Worm (Caenorhabditis elegans) whole organism, early embryonic: ENCODE measurements around the gene C49C3.6.

ENCODE experiments used
- B0310.2 ChIP-seq: sonication (generic microtip); optimal IDR thresholded peaks from 2 replicates; lab custom pipeline; 2016; ENCODE audit warnings: mild to moderate bottlenecking, missing genetic modification characterization, missing compliant biosample characterization
- F13C5.2 ChIP-seq: sonication (generic microtip); optimal IDR thresholded peaks from 2 replicates; lab custom pipeline; 2017; ENCODE audit warnings: mild to moderate bottlenecking, missing genetic modification characterization, inconsistent platforms, missing compliant biosample characterization
- aly-1 ChIP-seq: sonication (generic microtip); optimal IDR thresholded peaks from 2 replicates; lab custom pipeline; 2016; ENCODE audit warnings: missing genetic modification characterization, missing compliant biosample characterization
- ama-1 ChIP-seq: fragments of 150-350 bp; optimal IDR thresholded peaks from 2 replicates; lab custom pipeline; 2014
- ceh-13 ChIP-seq: fragments of 200-800 bp; sonication (Bioruptor generic); optimal IDR thresholded peaks from 2 replicates; lab custom pipeline; 2018; ENCODE audit warnings: mild to moderate bottlenecking, missing genetic modification characterization, missing compliant biosample characterization
- ceh-36 ChIP-seq: sonication (generic microtip); optimal IDR thresholded peaks from 2 replicates; lab custom pipeline; 2016; ENCODE audit warnings: missing genetic modification characterization, inconsistent platforms, missing compliant biosample characterization
- ets-7 ChIP-seq: sonication (generic microtip); optimal IDR thresholded peaks from 2 replicates; lab custom pipeline; 2016; ENCODE audit warnings: missing genotype, missing genetic modification characterization, missing compliant biosample characterization
- flt-1 ChIP-seq: fragments of 200-800 bp; sonication (Bioruptor generic); IDR thresholded peaks from 2 replicates; pipeline ENCODE4 v1.3.6; 2022; ENCODE audit warnings: missing genetic modification characterization, missing compliant biosample characterization
- hmbx-1 ChIP-seq: sonication (generic microtip); optimal IDR thresholded peaks from 2 replicates; lab custom pipeline; 2016; ENCODE audit warnings: mild to moderate bottlenecking, missing genetic modification characterization, missing compliant biosample characterization
- hmg-4 ChIP-seq: fragments of 200-800 bp; sonication (Bioruptor generic); optimal IDR thresholded peaks from 2 replicates; lab custom pipeline; 2018; ENCODE audit warnings: mild to moderate bottlenecking, missing genetic modification characterization, missing compliant biosample characterization
- hnd-1 ChIP-seq: sonication (generic microtip); optimal IDR thresholded peaks from 2 replicates; lab custom pipeline; 2016; ENCODE audit warnings: missing genetic modification characterization, missing compliant biosample characterization
- pes-1 ChIP-seq: fragments of 200-800 bp; sonication (Bioruptor generic); IDR thresholded peaks from 2 replicates; pipeline ENCODE4 v1.3.6; 2022; ENCODE audit warnings: missing genetic modification reagents, missing genetic modification characterization, missing compliant biosample characterization
- scrt-1 ChIP-seq: fragments of 200-800 bp; sonication (Bioruptor generic); IDR thresholded peaks from 2 replicates; pipeline ENCODE4 v1.3.6; 2022; ENCODE audit warnings: missing genetic modification characterization, missing compliant biosample characterization
- sea-1 ChIP-seq: fragments of 200-800 bp; sonication (Bioruptor generic); conservative IDR thresholded peaks from 2 replicates; pipeline ENCODE4 v1.3.6; 2022; ENCODE audit warnings: missing genetic modification characterization, missing compliant biosample characterization
- tbx-11 ChIP-seq: fragments of 200-800 bp; sonication (Bioruptor generic); IDR thresholded peaks from 2 replicates; pipeline ENCODE4 v1.3.6; 2022; ENCODE audit warnings: missing genetic modification characterization, missing compliant biosample characterization
- tbx-37 ChIP-seq: fragments of 200-800 bp; sonication (Bioruptor generic); conservative IDR thresholded peaks from 2 replicates; pipeline ENCODE4 v1.3.6; 2022; ENCODE audit warnings: missing genetic modification reagents, missing genetic modification characterization, missing compliant biosample characterization
- tra-4 ChIP-seq: sonication (generic microtip); optimal IDR thresholded peaks from 2 replicates; lab custom pipeline; 2017; ENCODE audit warnings: missing genetic modification characterization, missing compliant biosample characterization

Gene C49C3.6

ce11 chrIV:17342179-17342578, 10.9 kb downstream of the C49C3.6 start, which contains the start of gene C49C3.9:
Gene C49C3.9, minus strand, starts transcription at chrIV:17342314.
- TF ChIP-seq F13C5.2: no peak
- no peak for TF ChIP-seq hmg-4 (GFP tag; lab: Kevin White, UChicago)
- no peak for TF ChIP-seq flt-1
- no peak for TF ChIP-seq tra-4 (tag; lab: Kevin White, UChicago)
- TF ChIP-seq hnd-1 (tag; lab: Kevin White, UChicago): no peak
- no peak for TF ChIP-seq ceh-13 (GFP tag; lab: Kevin White, UChicago)
- no peak for TF ChIP-seq tbx-37 (GFP tag; lab: Robert Waterston, UW)
- TF ChIP-seq B0310.2 (tag; lab: Kevin White, UChicago): no peak
- TF ChIP-seq hmbx-1: no peak
- no peak for TF ChIP-seq sea-1 (GFP tag; lab: Robert Waterston, UW)
- TF ChIP-seq pes-1: no peak
- TF ChIP-seq ama-1 (lab: Kevin White, UChicago): no peak
- TF ChIP-seq aly-1: no peak
- TF ChIP-seq ceh-36: no peak
- TF ChIP-seq ets-7: no peak
- no peak for TF ChIP-seq scrt-1 (GFP tag; lab: Robert Waterston, UW)
- no peak for TF ChIP-seq tbx-11 (GFP tag; lab: Robert Waterston, UW)

- TF ChIP-seq tbx-11 (GFP tag; lab: Robert Waterston, UW): no peak
- no peak for TF ChIP-seq tra-4 (tag; lab: Kevin White, UChicago)
- no peak for TF ChIP-seq B0310.2 (tag; lab: Kevin White, UChicago)
- TF ChIP-seq pes-1: no peak
- TF ChIP-seq aly-1: no peak
- TF ChIP-seq hmg-4 (GFP tag; lab: Kevin White, UChicago): no peak
- TF ChIP-seq ets-7: no peak
- no peak for TF ChIP-seq tbx-37 (GFP tag; lab: Robert Waterston, UW)
- TF ChIP-seq ceh-13 (GFP tag; lab: Kevin White, UChicago): no peak
- no peak for TF ChIP-seq flt-1
- no peak for TF ChIP-seq ceh-36
- TF ChIP-seq F13C5.2: no peak
- TF ChIP-seq sea-1 (GFP tag; lab: Robert Waterston, UW): no peak
- TF ChIP-seq hnd-1 (tag; lab: Kevin White, UChicago): no peak
- TF ChIP-seq scrt-1 (GFP tag; lab: Robert Waterston, UW): no peak
These were observed 11.3 kb downstream of the C49C3.6 start, which contains the start of gene C49C3.21 for ce11 chrIV:17342667-17343066. Gene C49C3.21, plus strand, starts transcription at chrIV:17342967.

- TF ChIP-seq F13C5.2 (no peak), scrt-1 (GFP tag; lab: Robert Waterston, UW) (no peak), B0310.2 (tag; lab: Kevin White, UChicago) (no peak), ets-7 (no peak), aly-1 (no peak)
These were observed 12.2 kb downstream of the C49C3.6 start, which contains the start of gene C49C3.11 for ce11 chrIV:17343482-17343881. Gene C49C3.11, plus strand, starts transcription at chrIV:17343782.

ce11 chrIV:17346599-17347218, 15.4 kb downstream of the C49C3.6 start, which contains the start of the genes clec-197 and clec-198:
Gene clec-197, minus strand, starts transcription at chrIV:17346699.
Gene clec-198, plus strand, starts transcription at chrIV:17347168.
- TF ChIP-seq F13C5.2 (no peak), hmg-4 (GFP tag; lab: Kevin White, UChicago) (no peak)

ce11 chrIV:17351586-17351985, 20.3 kb downstream of the C49C3.6 start, which contains the start of gene clec-199:
Gene clec-199, plus strand, starts transcription at chrIV:17351886.
- TF ChIP-seq hnd-1 (tag; lab: Kevin White, UChicago) (no peak), flt-1 (no peak), tbx-11 (GFP tag; lab: Robert Waterston, UW) (no peak), F13C5.2 (no peak), scrt-1 (GFP tag; lab: Robert Waterston, UW) (no peak), tbx-37 (GFP tag; lab: Robert Waterston, UW) (no peak), ceh-36 (no peak), tra-4 (tag; lab: Kevin White, UChicago) (no peak), ceh-13 (GFP tag; lab: Kevin White, UChicago) (no peak), hmg-4 (GFP tag; lab: Kevin White, UChicago) (no peak), hmbx-1 (no peak), aly-1 (no peak), ets-7 (no peak), ama-1 (lab: Kevin White, UChicago) (no peak), sea-1 (GFP tag; lab: Robert Waterston, UW) (no peak), pes-1 (no peak), B0310.2 (tag; lab: Kevin White, UChicago) (no peak)

- TF ChIP-seq B0310.2 (tag; lab: Kevin White, UChicago) (no peak), tbx-37 (GFP tag; lab: Robert Waterston, UW) (no peak), tra-4 (tag; lab: Kevin White, UChicago) (no peak), ama-1 (lab: Kevin White, UChicago) (no peak), flt-1 (no peak), ceh-13 (GFP tag; lab: Kevin White, UChicago) (no peak), pes-1 (no peak), scrt-1 (GFP tag; lab: Robert Waterston, UW) (no peak), aly-1 (no peak), ceh-36 (no peak), sea-1 (GFP tag; lab: Robert Waterston, UW) (no peak), hmbx-1 (no peak), hmg-4 (GFP tag; lab: Kevin White, UChicago) (no peak)
These were observed 29.8 kb downstream of the C49C3.6 start, which contains the start of gene clec-202 for ce11 chrIV:17361143-17361542. Gene clec-202, plus strand, starts transcription at chrIV:17361443.

ce11 chrIV:17367294-17367693, 36.0 kb downstream of the C49C3.6 start, which contains the start of gene zipt-17:
Gene zipt-17, minus strand, starts transcription at chrIV:17367394.
- TF ChIP-seq F13C5.2: no peak
- TF ChIP-seq B0310.2 (tag; lab: Kevin White, UChicago): no peak
- no peak for TF ChIP-seq hmbx-1
- TF ChIP-seq hnd-1 (tag; lab: Kevin White, UChicago): no peak
- TF ChIP-seq ceh-36: no peak
- no peak for TF ChIP-seq tra-4 (tag; lab: Kevin White, UChicago)
- TF ChIP-seq ets-7: no peak
- TF ChIP-seq hmg-4 (GFP tag; lab: Kevin White, UChicago): no peak
- no peak for TF ChIP-seq tbx-11 (GFP tag; lab: Robert Waterston, UW)
- TF ChIP-seq scrt-1 (GFP tag; lab: Robert Waterston, UW): no peak
- no peak for TF ChIP-seq sea-1 (GFP tag; lab: Robert Waterston, UW)
- no peak for TF ChIP-seq aly-1
- no peak for TF ChIP-seq ama-1 (lab: Kevin White, UChicago)
- TF ChIP-seq pes-1: no peak
- no peak for TF ChIP-seq ceh-13 (GFP tag; lab: Kevin White, UChicago)
- TF ChIP-seq flt-1: no peak
- no peak for TF ChIP-seq tbx-37 (GFP tag; lab: Robert Waterston, UW)
